Fruit fly (Drosophila melanogaster) whole organism, embryonic: Measurements from ENCODE around the gene sage.

ENCODE experiments used
- Abd-B ChIP-seq: fragments of 200-800 bp; sonication (Bioruptor generic); optimal IDR thresholded peaks from 2 replicates; lab custom pipeline; 2018; ENCODE audit warnings: missing biosample characterization, mild to moderate bottlenecking, missing genetic modification characterization, moderate library complexity
- Atf3 ChIP-seq: fragments of 200-800 bp; sonication (Bioruptor generic); optimal IDR thresholded peaks from 3 replicates; lab custom pipeline; 2016; ENCODE audit warnings: missing biosample characterization, missing genetic modification characterization
- CG1024 ChIP-seq: fragments of 200-800 bp; sonication (Bioruptor generic); IDR thresholded peaks from 2 replicates; pipeline ENCODE4 v1.3.6; 2022; ENCODE audit warnings: missing biosample characterization, missing genetic modification characterization
- CG10959 ChIP-seq: fragments of 200-800 bp; sonication (Bioruptor generic); IDR thresholded peaks from 2 replicates; pipeline ENCODE4 v1.3.6; 2022; ENCODE audit warnings: missing biosample characterization, missing genetic modification characterization
- CG11247 ChIP-seq: fragments of 200-800 bp; sonication (Bioruptor generic); IDR thresholded peaks from 2 replicates; pipeline ENCODE4 v1.3.6; 2022; ENCODE audit warnings: missing biosample characterization, missing genetic modification characterization
- CG1233 ChIP-seq: fragments of 200-800 bp; sonication (Bioruptor generic); optimal IDR thresholded peaks from 4 replicates; lab custom pipeline; 2018; ENCODE audit warnings: missing biosample characterization, mild to moderate bottlenecking, missing genetic modification characterization
- CG13287 ChIP-seq: fragments of 200-800 bp; sonication (Bioruptor generic); IDR thresholded peaks from 2 replicates; pipeline ENCODE4 v1.3.6; 2022; ENCODE audit warnings: missing biosample characterization, missing genetic modification characterization; ENCODE audit not compliant: partially characterized antibody
- CG14860 ChIP-seq: fragments of 200-800 bp; sonication (Bioruptor generic); IDR thresholded peaks from 3 replicates; pipeline ENCODE4 v1.3.6; 2022; ENCODE audit warnings: missing biosample characterization, missing genetic modification characterization; ENCODE audit not compliant: partially characterized antibody
- CG15601 ChIP-seq: fragments of 200-800 bp; sonication (Bioruptor generic); optimal IDR thresholded peaks from 3 replicates; lab custom pipeline; 2019; ENCODE audit warnings: missing biosample characterization, mild to moderate bottlenecking, missing genetic modification characterization, moderate library complexity
- CG17829 ChIP-seq: fragments of 200-800 bp; optimal IDR thresholded peaks from 2 replicates; lab custom pipeline; 2019; ENCODE audit warnings: missing biosample characterization, mild to moderate bottlenecking, missing genetic modification characterization, moderate library complexity
- CG18619 ChIP-seq: fragments of 200-800 bp; sonication (Bioruptor generic); optimal IDR thresholded peaks from 3 replicates; lab custom pipeline; 2017; ENCODE audit warnings: missing biosample characterization, mild to moderate bottlenecking, missing genetic modification characterization
- CG2875 ChIP-seq: fragments of 200-800 bp; sonication (Bioruptor generic); optimal IDR thresholded peaks from 2 replicates; lab custom pipeline; 2017; ENCODE audit warnings: missing biosample characterization, mild to moderate bottlenecking, missing genetic modification characterization, missing genetic modification reagents
- CG31388 ChIP-seq: fragments of 200-800 bp; sonication (Bioruptor generic); optimal IDR thresholded peaks from 2 replicates; lab custom pipeline; 2016; ENCODE audit warnings: missing biosample characterization, missing genetic modification characterization
- CG33213 ChIP-seq: fragments of 200-800 bp; sonication (Bioruptor generic); optimal IDR thresholded peaks from 3 replicates; lab custom pipeline; 2016; ENCODE audit warnings: missing biosample characterization, missing genetic modification characterization
- CG3407 ChIP-seq: fragments of 200-800 bp; sonication (Bioruptor generic); optimal IDR thresholded peaks from 2 replicates; lab custom pipeline; 2018; ENCODE audit warnings: missing biosample characterization, mild to moderate bottlenecking, missing genetic modification characterization
- CG4282 ChIP-seq: fragments of 200-800 bp; sonication (Bioruptor generic); optimal IDR thresholded peaks from 2 replicates; lab custom pipeline; 2016; ENCODE audit warnings: missing biosample characterization, missing genetic modification characterization
- CG43689 ChIP-seq: fragments of 200-800 bp; sonication (Bioruptor generic); IDR thresholded peaks from 2 replicates; pipeline ENCODE4 v1.3.6; 2022; ENCODE audit warnings: missing biosample characterization, missing genetic modification characterization
- CG4424 ChIP-seq: fragments of 200-800 bp; sonication (Bioruptor generic); optimal IDR thresholded peaks from 3 replicates; lab custom pipeline; 2016; ENCODE audit warnings: missing biosample characterization, missing genetic modification characterization
- CG4707 ChIP-seq: fragments of 200-800 bp; sonication (Bioruptor generic); optimal IDR thresholded peaks from 2 replicates; lab custom pipeline; 2018; ENCODE audit warnings: missing biosample characterization, mild to moderate bottlenecking, missing genetic modification characterization, moderate library complexity
- CG6813 ChIP-seq: fragments of 200-800 bp; sonication (Bioruptor generic); optimal IDR thresholded peaks from 2 replicates; lab custom pipeline; 2017; ENCODE audit warnings: missing biosample characterization, missing genetic modification characterization, mild to moderate bottlenecking, moderate library complexity, missing genetic modification reagents
- CG6854 ChIP-seq: fragments of 200-800 bp; sonication (Bioruptor generic); optimal IDR thresholded peaks from 3 replicates; lab custom pipeline; 2017; ENCODE audit warnings: missing biosample characterization, mild to moderate bottlenecking, missing genetic modification characterization
- Dad ChIP-seq: fragments of 200-800 bp; sonication (Bioruptor generic); optimal IDR thresholded peaks from 3 replicates; lab custom pipeline; 2016; ENCODE audit warnings: missing biosample characterization, missing genetic modification characterization
- Ets97D ChIP-seq: fragments of 200-800 bp; sonication (Bioruptor generic); optimal IDR thresholded peaks from 3 replicates; lab custom pipeline; 2016; ENCODE audit warnings: missing biosample characterization, missing genetic modification characterization
- GATAe ChIP-seq: fragments of 200-800 bp; sonication (Bioruptor generic); conservative IDR thresholded peaks from 2 replicates; pipeline ENCODE4 v1.3.6; 2022; ENCODE audit warnings: missing biosample characterization, missing genetic modification characterization
- HHEX ChIP-seq: fragments of 200-800 bp; sonication (Bioruptor generic); optimal IDR thresholded peaks from 3 replicates; lab custom pipeline; 2017; ENCODE audit warnings: missing biosample characterization, mild to moderate bottlenecking, missing genetic modification characterization, missing genetic modification reagents
- Hmx ChIP-seq: fragments of 200-800 bp; sonication (Bioruptor generic); optimal IDR thresholded peaks from 2 replicates; lab custom pipeline; 2016; ENCODE audit warnings: missing biosample characterization, missing genetic modification characterization
- MTF-1 ChIP-seq: fragments of 200-800 bp; sonication (Bioruptor generic); optimal IDR thresholded peaks from 2 replicates; lab custom pipeline; 2018; ENCODE audit warnings: missing biosample characterization, mild to moderate bottlenecking, missing genetic modification characterization, borderline replicate concordance
- Max ChIP-seq: fragments of 200-800 bp; sonication (Bioruptor generic); optimal IDR thresholded peaks from 2 replicates; lab custom pipeline; 2016; ENCODE audit warnings: missing biosample characterization, mild to moderate bottlenecking, missing genetic modification characterization
- NK7.1 ChIP-seq: fragments of 200-800 bp; sonication (Bioruptor generic); optimal IDR thresholded peaks from 3 replicates; lab custom pipeline; 2016; ENCODE audit warnings: missing biosample characterization, missing genetic modification characterization
- Ravus ChIP-seq: fragments of 200-800 bp; sonication (Bioruptor generic); IDR thresholded peaks from 2 replicates; pipeline ENCODE4 v1.3.6; 2022; ENCODE audit warnings: missing biosample characterization, missing genetic modification characterization
- Tbp ChIP-seq: fragments of >200 bp; optimal IDR thresholded peaks from 2 replicates; lab custom pipeline; 2018; ENCODE audit warnings: missing biosample characterization, missing genetic modification characterization
- aop ChIP-seq: fragments of 200-800 bp; sonication (Bioruptor generic); IDR thresholded peaks from 2 replicates; pipeline ENCODE4 v1.3.6; 2022; ENCODE audit warnings: missing biosample characterization, missing genetic modification characterization
- ap ChIP-seq: fragments of 200-800 bp; sonication (Bioruptor generic); IDR thresholded peaks from 2 replicates; pipeline ENCODE4 v1.3.6; 2022; ENCODE audit warnings: missing biosample characterization, missing genetic modification characterization
- ash1 ChIP-seq: fragments of 200-800 bp; sonication (Bioruptor generic); optimal IDR thresholded peaks from 2 replicates; lab custom pipeline; 2018; ENCODE audit warnings: missing biosample characterization, mild to moderate bottlenecking, missing genetic modification characterization
- bcd ChIP-seq: fragments of 200-800 bp; sonication (Bioruptor generic); optimal IDR thresholded peaks from 2 replicates; lab custom pipeline; 2017; ENCODE audit warnings: missing biosample characterization, mild to moderate bottlenecking, missing genetic modification characterization
- cas ChIP-seq: fragments of 200-800 bp; sonication (Bioruptor generic); IDR thresholded peaks from 2 replicates; pipeline ENCODE4 v1.3.6; 2022; ENCODE audit warnings: missing biosample characterization, missing genetic modification characterization
- crp ChIP-seq, 2 experiments: fragments of 200-800 bp; sonication (Bioruptor generic); optimal IDR thresholded peaks; 2 replicates in 1 of 2; 3 replicates in 1 of 2; lab custom pipeline; 2017; ENCODE audit warnings: missing biosample characterization in 2 of 2, missing genetic modification characterization in 2 of 2, mild to moderate bottlenecking in 1 of 2, moderate library complexity in 1 of 2
- insv ChIP-seq, 2 experiments: fragments of 200-800 bp; sonication (Bioruptor generic); optimal IDR thresholded peaks; 3 replicates each; lab custom pipeline; 2016 to 2018; ENCODE audit warnings: missing biosample characterization in 2 of 2, missing genetic modification characterization in 2 of 2
- klu ChIP-seq: fragments of 200-800 bp; sonication (Bioruptor generic); IDR thresholded peaks from 2 replicates; pipeline ENCODE4 v1.3.6; 2022; ENCODE audit warnings: missing biosample characterization, missing genetic modification characterization
- kni ChIP-seq: fragments of 200-800 bp; sonication (Bioruptor generic); optimal IDR thresholded peaks from 3 replicates; lab custom pipeline; 2017; ENCODE audit warnings: mild to moderate bottlenecking, missing biosample characterization, missing genetic modification reagents, missing genetic modification characterization
- nerfin-2 ChIP-seq: fragments of 200-800 bp; sonication (Bioruptor generic); IDR thresholded peaks from 2 replicates; pipeline ENCODE4 v1.3.6; 2022; ENCODE audit warnings: missing biosample characterization, missing genetic modification characterization; ENCODE audit not compliant: partially characterized antibody
- pros ChIP-seq: fragments of 200-800 bp; sonication (Bioruptor generic); optimal IDR thresholded peaks from 3 replicates; lab custom pipeline; 2019; ENCODE audit warnings: missing biosample characterization, mild to moderate bottlenecking, missing genetic modification characterization, moderate library complexity
- scrt ChIP-seq: fragments of 200-800 bp; sonication (Bioruptor generic); optimal IDR thresholded peaks from 2 replicates; lab custom pipeline; 2018; ENCODE audit warnings: missing biosample characterization, mild to moderate bottlenecking, missing genetic modification characterization, moderate library complexity
- seq ChIP-seq: fragments of 200-800 bp; sonication (Bioruptor generic); IDR thresholded peaks from 2 replicates; pipeline ENCODE4 v1.3.6; 2022; ENCODE audit warnings: missing biosample characterization, missing genetic modification characterization
- sim ChIP-seq: fragments of 200-800 bp; sonication (Bioruptor generic); IDR thresholded peaks from 2 replicates; pipeline ENCODE4 v1.3.6; 2022; ENCODE audit warnings: missing biosample characterization, missing genetic modification characterization
- sima ChIP-seq: fragments of 200-800 bp; sonication (Bioruptor generic); optimal IDR thresholded peaks from 2 replicates; lab custom pipeline; 2016; ENCODE audit warnings: missing biosample characterization, missing genetic modification characterization
- slp2 ChIP-seq: fragments of 200-800 bp; sonication (Bioruptor generic); optimal IDR thresholded peaks from 2 replicates; lab custom pipeline; 2016; ENCODE audit warnings: missing biosample characterization, missing genetic modification characterization
- tap ChIP-seq: fragments of 200-800 bp; optimal IDR thresholded peaks from 3 replicates; lab custom pipeline; 2019; ENCODE audit warnings: missing biosample characterization, mild to moderate bottlenecking, missing genetic modification characterization, moderate library complexity
- trem ChIP-seq: fragments of 200-800 bp; optimal IDR thresholded peaks from 3 replicates; lab custom pipeline; 2019; ENCODE audit warnings: missing biosample characterization, mild to moderate bottlenecking, missing genetic modification characterization, moderate library complexity
- z ChIP-seq: fragments of 200-800 bp; sonication (Bioruptor generic); IDR thresholded peaks from 3 replicates; pipeline ENCODE4 v1.3.6; 2022; ENCODE audit warnings: missing biosample characterization, missing genetic modification characterization
- zen2 ChIP-seq: fragments of 200-800 bp; sonication (Bioruptor generic); IDR thresholded peaks from 3 replicates; pipeline ENCODE4 v1.3.6; 2022; ENCODE audit warnings: missing biosample characterization, missing genetic modification characterization; ENCODE audit not compliant: partially characterized antibody

Gene sage

dm6 chr3R:9227330-9227729 is 36.6 kb downstream of the sage start (continued):
- TF ChIP-seq klu (GFP tag; lab: Robert Waterston, UW) (no peak), sima (GFP tag; lab: Kevin White, UChicago) (no peak), CG6854 (peak; percentile 40), Hmx (no peak), ap (GFP tag; lab: Robert Waterston, UW) (peak; percentile 41; the same call in 1 of the 2 replicates), z (no peak), nerfin-2 (GFP tag; lab: Robert Waterston, UW) (no peak), CG1024 (GFP tag; lab: Robert Waterston, UW) (peak; percentile 35; the same call in 1 of the 2 replicates), CG33213 (no peak), MTF-1 (no peak), Tbp (GFP tag; lab: Kevin White, UChicago) (no peak), CG6813 (GFP tag; lab: Kevin White, UChicago) (no peak), zen2 (GFP tag; lab: Robert Waterston, UW) (no peak), CG14860 (GFP tag; lab: Robert Waterston, UW) (no peak), scrt (GFP tag; lab: Kevin White, UChicago) (peak; percentile 40), Max (GFP tag; lab: Kevin White, UChicago) (no peak), CG4424 (GFP tag; lab: Kevin White, UChicago) (peak; percentile 71), CG17829 (peak; percentile 18), HHEX (peak; percentile 80), GATAe (GFP tag; lab: Robert Waterston, UW) (no peak; the same call in 1 of the 2 replicates), bcd (GFP tag; lab: Kevin White, UChicago) (peak; percentile 83), Abd-B (peak; percentile 55), Dad (GFP tag; lab: Kevin White, UChicago) (peak; percentile 19), CG2875 (GFP tag; lab: Kevin White, UChicago) (peak; percentile 4), Atf3 (GFP tag; lab: Kevin White, UChicago) (no peak), ash1 (GFP tag; lab: Kevin White, UChicago) (no peak), tap (tag; lab: Kevin White, UChicago) (peak; percentile 32), Ets97D (no peak), CG31388 (GFP tag; lab: Kevin White, UChicago) (peak; percentile 22), insv (GFP tag; optimal IDR thresholded peaks at IDR 0.05; lab: Kevin White, UChicago) (no peak), NK7.1 (GFP tag; lab: Kevin White, UChicago) (no peak), CG10959 (GFP tag; lab: Robert Waterston, UW) (no peak), CG18619 (peak; percentile 65), crp (GFP tag; optimal IDR thresholded peaks at IDR 0.05; lab: Kevin White, UChicago) (peak in 1 of 2 experiments; percentile 23), CG13287 (GFP tag; lab: Robert Waterston, UW) (no peak), CG43689 (peak; percentile 30; the same call in 1 of the 2 replicates), cas (GFP tag; lab: Robert Waterston, UW) (peak; percentile 73), CG11247 (peak; percentile 68), CG15601 (no peak), CG4707 (GFP tag; lab: Kevin White, UChicago) (no peak), seq (GFP tag; lab: Robert Waterston, UW) (peak; percentile 71), aop (GFP tag; lab: Robert Waterston, UW) (no peak), CG3407 (GFP tag; lab: Kevin White, UChicago) (no peak), CG4282 (no peak), sim (GFP tag; lab: Robert Waterston, UW) (0 out of 2 replicates have a peak, but pooled peaks have one; percentile 31), kni (GFP tag; lab: Kevin White, UChicago) (no peak), CG1233 (GFP tag; lab: Kevin White, UChicago) (peak; percentile 68), slp2 (GFP tag; lab: Kevin White, UChicago) (no peak), pros (no peak), Ravus (peak; percentile 51), trem (tag; lab: Kevin White, UChicago) (no peak)
